Worm (Caenorhabditis elegans) whole organism, L2 larva: ENCODE data around the gene jkk-1.

Experiments used
- C34F6.9 ChIP-seq: fragments of 150-350 bp; optimal IDR thresholded peaks from 2 replicates; lab custom pipeline; 2014; ENCODE audit warnings: missing biosample characterization, missing genetic modification characterization
- F13H6.1 ChIP-seq: sonication (generic microtip); optimal IDR thresholded peaks from 2 replicates; lab custom pipeline; 2016; ENCODE audit warnings: missing genetic modification characterization, missing compliant biosample characterization
- Y55F3AM.14 ChIP-seq: fragments of 200-800 bp; sonication (Bioruptor generic); optimal IDR thresholded peaks from 2 replicates; lab custom pipeline; 2018; ENCODE audit warnings: mild to moderate bottlenecking, missing genetic modification characterization, missing compliant biosample characterization
- ZK546.5 ChIP-seq: sonication (generic microtip); optimal IDR thresholded peaks from 2 replicates; lab custom pipeline; 2017; ENCODE audit warnings: missing biosample characterization, missing genetic modification characterization
- alr-1 ChIP-seq: fragments of 150-350 bp; optimal IDR thresholded peaks from 2 replicates; lab custom pipeline; 2014; ENCODE audit warnings: missing biosample characterization, missing genetic modification characterization
- ama-1 ChIP-seq: fragments of 150-350 bp; optimal IDR thresholded peaks from 2 replicates; lab custom pipeline; 2018; ENCODE audit warnings: inconsistent platforms
- blmp-1 ChIP-seq: sonication (generic microtip); optimal IDR thresholded peaks from 2 replicates; lab custom pipeline; 2017; ENCODE audit warnings: missing genetic modification characterization, mild to moderate bottlenecking, missing compliant biosample characterization, antibody characterized with exemption, moderate library complexity; ENCODE audit not compliant: insufficient read depth
- ceh-16 ChIP-seq: fragments of 150-350 bp; optimal IDR thresholded peaks from 2 replicates; lab custom pipeline; 2014; ENCODE audit warnings: missing biosample characterization, missing genetic modification characterization
- ceh-82 ChIP-seq: fragments of 150-350 bp; optimal IDR thresholded peaks from 2 replicates; lab custom pipeline; 2014; ENCODE audit warnings: missing biosample characterization, missing genetic modification characterization
- crh-2 ChIP-seq: sonication (generic microtip); optimal IDR thresholded peaks from 2 replicates; lab custom pipeline; 2017; ENCODE audit warnings: missing biosample characterization, missing genetic modification characterization
- dmd-4 ChIP-seq: sonication (generic microtip); optimal IDR thresholded peaks from 2 replicates; lab custom pipeline; 2017; ENCODE audit warnings: missing biosample characterization, missing genetic modification characterization
- egl-27 ChIP-seq: sonication (generic microtip); optimal IDR thresholded peaks from 3 replicates; lab custom pipeline; 2017; ENCODE audit warnings: missing biosample characterization, missing genetic modification reagents, missing genetic modification characterization
- elt-1 ChIP-seq: fragments of 150-350 bp; optimal IDR thresholded peaks from 2 replicates; lab custom pipeline; 2014; ENCODE audit warnings: missing biosample characterization, missing genetic modification characterization
- elt-3 ChIP-seq: sonication (generic microtip); optimal IDR thresholded peaks from 2 replicates; lab custom pipeline; 2017; ENCODE audit warnings: missing biosample characterization, missing genetic modification characterization
- fos-1 ChIP-seq: fragments of 150-350 bp; optimal IDR thresholded peaks from 2 replicates; lab custom pipeline; 2014; ENCODE audit warnings: missing biosample characterization, missing genetic modification characterization
- lin-13 ChIP-seq: fragments of 150-350 bp; optimal IDR thresholded peaks from 2 replicates; lab custom pipeline; 2014; ENCODE audit warnings: missing biosample characterization, missing genetic modification reagents, missing genetic modification characterization
- lin-39 ChIP-seq: fragments of 150-350 bp; optimal IDR thresholded peaks from 2 replicates; lab custom pipeline; 2014; ENCODE audit warnings: missing biosample characterization, missing genetic modification reagents, missing genetic modification characterization
- lsy-2 ChIP-seq, 2 experiments: fragments of 150-350 bp in 1 of 2; sonication (generic microtip) in 1 of 2; optimal IDR thresholded peaks; 2 replicates each; lab custom pipeline; 2014 to 2017; ENCODE audit warnings: missing biosample characterization in 2 of 2, missing genetic modification characterization in 2 of 2
- mab-5 ChIP-seq: fragments of 150-350 bp; optimal IDR thresholded peaks from 2 replicates; lab custom pipeline; 2014; ENCODE audit warnings: missing biosample characterization, missing genetic modification characterization
- mbf-1 ChIP-seq: sonication (generic microtip); optimal IDR thresholded peaks from 2 replicates; lab custom pipeline; 2017; ENCODE audit warnings: missing biosample characterization, missing genetic modification characterization
- mdl-1 ChIP-seq, 2 experiments: fragments of 150-350 bp in 1 of 2; sonication (generic microtip) in 1 of 2; optimal IDR thresholded peaks; 2 replicates each; lab custom pipeline; 2017; ENCODE audit warnings: missing biosample characterization in 2 of 2, missing genetic modification characterization in 2 of 2
- nhr-10 ChIP-seq: sonication (generic microtip); optimal IDR thresholded peaks from 2 replicates; lab custom pipeline; 2017; ENCODE audit warnings: missing biosample characterization, missing genetic modification characterization
- nhr-12 ChIP-seq: fragments of 150-350 bp; optimal IDR thresholded peaks from 2 replicates; lab custom pipeline; 2014; ENCODE audit warnings: missing biosample characterization, missing genetic modification characterization
- nhr-129 ChIP-seq: fragments of 150-350 bp; optimal IDR thresholded peaks from 2 replicates; lab custom pipeline; 2014; ENCODE audit warnings: missing biosample characterization, missing genetic modification characterization
- nhr-21 ChIP-seq: fragments of 150-350 bp; optimal IDR thresholded peaks from 2 replicates; lab custom pipeline; 2014; ENCODE audit warnings: missing biosample characterization, missing genetic modification characterization
- nhr-23 ChIP-seq: fragments of 150-350 bp; optimal IDR thresholded peaks from 2 replicates; lab custom pipeline; 2014; ENCODE audit warnings: missing biosample characterization, missing genetic modification reagents, missing genetic modification characterization
- nhr-25 ChIP-seq: fragments of 150-350 bp; sonication (generic microtip); optimal IDR thresholded peaks from 3 replicates; lab custom pipeline; 2014; ENCODE audit warnings: missing biosample characterization, missing genetic modification characterization
- nhr-6 ChIP-seq: fragments of 150-350 bp; optimal IDR thresholded peaks from 2 replicates; lab custom pipeline; 2014; ENCODE audit warnings: missing biosample characterization, missing genetic modification characterization
- nhr-77 ChIP-seq: fragments of 150-350 bp; optimal IDR thresholded peaks from 2 replicates; lab custom pipeline; 2014; ENCODE audit warnings: missing biosample characterization, missing genetic modification characterization
- peb-1 ChIP-seq: fragments of 150-350 bp; optimal IDR thresholded peaks from 2 replicates; lab custom pipeline; 2014; ENCODE audit warnings: missing biosample characterization, missing genetic modification characterization
- skn-1 ChIP-seq: sonication (generic microtip); optimal IDR thresholded peaks from 2 replicates; lab custom pipeline; 2017; ENCODE audit warnings: missing biosample characterization, missing genetic modification characterization
- sma-3 ChIP-seq: sonication (generic microtip); optimal IDR thresholded peaks from 2 replicates; lab custom pipeline; 2016; ENCODE audit warnings: missing genetic modification reagents, missing genetic modification characterization, missing compliant biosample characterization
- sma-9 ChIP-seq, 2 experiments: fragments of 150-350 bp in 1 of 2; sonication (generic microtip) in 1 of 2; optimal IDR thresholded peaks; 2 replicates each; lab custom pipeline; 2014 to 2016; ENCODE audit warnings: missing genetic modification characterization in 2 of 2, mild to moderate bottlenecking in 1 of 2, missing biosample characterization in 1 of 2, missing compliant biosample characterization in 1 of 2, missing genetic modification reagents in 1 of 2, moderate library complexity in 1 of 2
- unc-39 ChIP-seq: fragments of 150-350 bp; optimal IDR thresholded peaks from 2 replicates; lab custom pipeline; 2014; ENCODE audit warnings: missing biosample characterization, missing genetic modification characterization
- unc-55 ChIP-seq: fragments of 150-350 bp; sonication (generic microtip); optimal IDR thresholded peaks from 3 replicates; lab custom pipeline; 2014; ENCODE audit warnings: missing biosample characterization, missing genetic modification reagents, missing genetic modification characterization
- unc-62 ChIP-seq: fragments of 150-350 bp; optimal IDR thresholded peaks from 2 replicates; lab custom pipeline; 2014; ENCODE audit warnings: missing biosample characterization, missing genetic modification reagents, missing genetic modification characterization
- zag-1 ChIP-seq: fragments of 150-350 bp; optimal IDR thresholded peaks from 2 replicates; lab custom pipeline; 2014; ENCODE audit warnings: missing biosample characterization, missing genetic modification characterization
- ztf-1 ChIP-seq: fragments of 200-800 bp; sonication (Bioruptor generic); conservative IDR thresholded peaks from 2 replicates; pipeline ENCODE4 v1.3.6; 2022; ENCODE audit warnings: missing genetic modification characterization, missing compliant biosample characterization
- ztf-11 ChIP-seq: sonication (generic microtip); optimal IDR thresholded peaks from 2 replicates; lab custom pipeline; 2017; ENCODE audit warnings: missing biosample characterization, missing genetic modification characterization
- ztf-4 ChIP-seq: fragments of 150-350 bp; optimal IDR thresholded peaks from 2 replicates; lab custom pipeline; 2014; ENCODE audit warnings: missing biosample characterization, missing genetic modification characterization

The jkk-1 gene

DNA sequence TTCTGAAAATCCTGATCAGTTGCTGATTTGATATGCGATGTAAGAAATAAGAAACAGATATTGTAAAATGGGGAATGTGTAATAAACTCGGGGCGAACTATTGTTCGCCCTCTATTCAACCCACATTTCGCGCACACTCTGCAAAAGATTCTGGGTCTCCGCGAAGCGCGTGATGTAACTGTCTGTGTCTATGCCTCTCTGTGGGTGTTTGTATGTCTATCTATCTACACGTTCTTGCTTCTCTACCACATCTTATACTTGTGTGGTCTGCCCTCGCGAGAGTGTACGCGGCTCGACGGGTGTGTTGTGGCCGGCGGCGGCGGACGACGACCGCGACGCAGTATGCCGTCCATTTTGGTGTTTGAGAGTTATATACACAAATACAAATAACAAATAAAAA, 31.8 kb upstream of the jkk-1 start (continued):
- TF ChIP-seq unc-55 (GFP tag; lab: Kevin White, UChicago) (peak; percentile 77), skn-1 (no peak), lsy-2 (tag; optimal IDR thresholded peaks at IDR 0.05; lab: Kevin White, UChicago) (peak in 1 of 2 experiments; percentile 62), lin-13 (GFP tag; lab: Kevin White, UChicago) (peak; percentile 61), nhr-6 (tag; lab: Kevin White, UChicago) (no peak), mdl-1 (tag; optimal IDR thresholded peaks at IDR 0.05; lab: Kevin White, UChicago) (peak; percentile 67 to 78), ztf-4 (no peak), ztf-1 (GFP tag; lab: Robert Waterston, UW) (no peak), alr-1 (tag; lab: Kevin White, UChicago) (no peak), zag-1 (peak; percentile 65), ceh-82 (tag; lab: Kevin White, UChicago) (no peak), mbf-1 (no peak), mab-5 (tag; lab: Kevin White, UChicago) (no peak), egl-27 (peak; percentile 66), Y55F3AM.14 (GFP tag; lab: Kevin White, UChicago) (peak; percentile 61), sma-9 (GFP tag; optimal IDR thresholded peaks at IDR 0.05; lab: Kevin White, UChicago) (peak; percentile 71), sma-9 (tag; optimal IDR thresholded peaks at IDR 0.05; lab: Kevin White, UChicago) (no peak), F13H6.1 (tag; lab: Kevin White, UChicago) (peak; percentile 75), ceh-16 (tag; lab: Kevin White, UChicago) (no peak), C34F6.9 (peak; percentile 71), nhr-12 (tag; lab: Kevin White, UChicago) (no peak), sma-3 (GFP tag; lab: Kevin White, UChicago) (peak; percentile 33), ZK546.5 (no peak), fos-1 (peak; percentile 49), ama-1 (lab: Kevin White, UChicago) (no peak)

DNA sequence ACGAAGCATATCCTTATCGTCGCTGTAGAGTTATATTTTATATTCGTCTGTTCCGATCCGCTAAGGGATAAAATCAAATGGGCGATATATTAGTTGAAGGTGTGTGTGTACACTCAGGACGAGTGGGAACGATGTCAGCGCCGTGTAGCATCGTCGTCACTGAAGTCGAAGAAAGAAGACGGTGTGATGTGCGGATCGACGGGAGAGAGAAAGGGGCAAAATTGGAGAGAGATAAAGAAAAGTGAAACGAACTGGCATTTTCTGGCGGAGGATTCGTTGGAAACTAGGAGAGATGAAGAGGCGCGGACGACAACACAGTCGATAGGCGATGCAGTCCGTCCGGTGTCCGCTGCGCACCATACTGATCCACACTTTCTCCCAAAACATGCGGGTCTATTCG, 30.3 kb upstream of the jkk-1 start, which contains the start of gene C26B9.3:
TSS of gene C26B9.3 (plus strand) at position 343 of the 400 bp plus-strand sequence.
- no peak for TF ChIP-seq ztf-4
- TF ChIP-seq C34F6.9: no peak
- no peak for TF ChIP-seq nhr-77
- peak; percentile 14 for TF ChIP-seq fos-1
- no peak for TF ChIP-seq elt-3 (tag; lab: Kevin White, UChicago)
- peak; percentile 24 for TF ChIP-seq nhr-21 (tag; lab: Kevin White, UChicago)
- no peak for TF ChIP-seq Y55F3AM.14 (GFP tag; lab: Kevin White, UChicago)
- no peak for TF ChIP-seq nhr-10 (tag; lab: Kevin White, UChicago)
- TF ChIP-seq lsy-2 (tag; optimal IDR thresholded peaks at IDR 0.05; lab: Kevin White, UChicago): no peak
- TF ChIP-seq alr-1 (tag; lab: Kevin White, UChicago): no peak
- no peak for TF ChIP-seq lin-39 (tag; lab: Kevin White, UChicago)
- peak; percentile 87 for TF ChIP-seq blmp-1

DNA sequence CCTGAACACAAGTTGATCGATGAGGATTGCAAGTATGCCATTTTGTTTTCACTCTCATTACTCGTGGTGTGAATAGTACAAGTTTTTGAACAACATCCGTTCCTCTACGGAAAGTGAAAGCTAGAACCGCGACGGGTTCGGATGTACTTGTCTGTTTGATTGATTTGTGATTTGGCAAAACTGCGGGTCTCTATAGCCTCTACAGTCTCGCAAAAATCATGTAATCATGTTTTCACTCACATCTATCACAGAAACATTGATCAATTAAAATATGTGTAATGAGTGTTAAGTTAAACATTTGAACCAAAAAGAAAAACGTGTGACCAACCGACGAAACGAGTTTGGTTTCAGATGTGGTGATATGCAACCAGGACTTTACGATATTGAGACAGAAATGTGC, 28.9 kb upstream of the jkk-1 start:
- TF ChIP-seq F13H6.1 (tag; lab: Kevin White, UChicago): no peak
- TF ChIP-seq lin-13 (GFP tag; lab: Kevin White, UChicago): no peak
- TF ChIP-seq sma-3 (GFP tag; lab: Kevin White, UChicago): peak; percentile 16
- TF ChIP-seq nhr-21 (tag; lab: Kevin White, UChicago): peak; percentile 17
- no peak for TF ChIP-seq nhr-129
- TF ChIP-seq egl-27: peak; percentile 15
- peak; percentile 45 for TF ChIP-seq sma-9 (GFP tag; optimal IDR thresholded peaks at IDR 0.05; lab: Kevin White, UChicago)
- TF ChIP-seq sma-9 (tag; optimal IDR thresholded peaks at IDR 0.05; lab: Kevin White, UChicago): no peak
- TF ChIP-seq blmp-1: peak; percentile 94
- no peak for TF ChIP-seq mbf-1
- TF ChIP-seq unc-62 (GFP tag; lab: Kevin White, UChicago): peak; percentile 9
- peak; percentile 69 for TF ChIP-seq nhr-25 (tag; lab: Kevin White, UChicago)

DNA sequence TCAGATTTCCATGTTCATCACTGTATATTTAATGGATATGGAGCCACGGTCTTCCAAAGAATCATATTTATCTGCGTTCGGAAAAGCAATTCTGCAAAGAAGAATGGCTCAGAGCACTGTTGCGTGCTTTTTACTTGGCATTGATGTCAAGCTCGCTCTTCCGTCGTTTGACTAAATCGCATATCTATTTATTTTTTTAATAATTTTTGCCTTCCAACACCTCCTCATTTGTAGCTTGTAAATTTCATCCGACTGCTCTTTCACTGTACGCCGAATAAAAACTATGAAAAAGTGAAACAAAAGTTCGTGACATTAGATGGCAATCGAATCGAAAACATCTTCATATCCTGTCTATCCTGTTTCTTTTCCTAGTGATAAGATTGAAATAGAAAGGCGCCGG, 28.4 kb upstream of the jkk-1 start, which contains the start of gene C26B9.2:
TSS of gene C26B9.2 (plus strand) at position 301 of the 400 bp plus-strand sequence.
- TF ChIP-seq egl-27: no peak
- TF ChIP-seq nhr-23 (tag; lab: Kevin White, UChicago): no peak
- TF ChIP-seq elt-1 (tag; lab: Kevin White, UChicago): no peak
- TF ChIP-seq lsy-2 (tag; optimal IDR thresholded peaks at IDR 0.05; lab: Kevin White, UChicago): no peak
- TF ChIP-seq lin-13 (GFP tag; lab: Kevin White, UChicago): no peak
- TF ChIP-seq dmd-4: no peak
- TF ChIP-seq unc-39 (tag; lab: Kevin White, UChicago): no peak
- no peak for TF ChIP-seq mdl-1 (tag; optimal IDR thresholded peaks at IDR 0.05; lab: Kevin White, UChicago)
- TF ChIP-seq ama-1 (lab: Kevin White, UChicago): no peak
- no peak for TF ChIP-seq ztf-1 (GFP tag; lab: Robert Waterston, UW)
- no peak for TF ChIP-seq elt-3 (tag; lab: Kevin White, UChicago)
- TF ChIP-seq peb-1: no peak
- no peak for TF ChIP-seq crh-2 (tag; lab: Kevin White, UChicago)
- TF ChIP-seq ztf-11 (tag; lab: Kevin White, UChicago): no peak
- no peak for TF ChIP-seq nhr-77
